Worm (Caenorhabditis elegans): ENCODE data around the gene str-30.

DNA sequence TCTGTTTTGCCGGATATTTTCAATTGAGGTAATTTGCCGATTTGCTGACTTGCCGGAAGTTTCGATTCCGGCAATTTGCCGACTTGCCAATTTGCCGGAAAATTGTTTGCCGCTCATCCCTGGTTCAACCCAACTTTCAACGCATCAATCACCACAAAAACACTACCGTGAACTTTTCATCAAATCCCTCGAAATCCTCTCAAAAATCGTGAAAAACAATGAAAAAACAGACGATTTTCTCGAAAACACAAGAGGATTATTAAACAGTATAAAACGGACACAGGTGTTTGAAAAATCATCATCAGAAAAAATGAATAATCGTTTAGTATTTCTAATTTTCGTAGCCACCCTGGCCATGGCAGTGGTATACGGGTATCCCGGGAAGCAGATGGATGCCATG lies 42.0 kb downstream of the str-30 start, which contains the start of gene Y39H10A.1:
- TF ChIP-seq ztf-23 (GFP tag; IDR thresholded peaks at IDR 0.05) (no peak), med-1 (GFP tag; optimal IDR thresholded peaks at IDR 0.05; ENCODE audit: insufficient read depth) (no peak)
